Fruit fly (Drosophila melanogaster) whole organism, embryonic: ENCODE data around the gene Gr21a.

Source experiments
- Asciz ChIP-seq: fragments of 200-800 bp; sonication (Bioruptor generic); optimal IDR thresholded peaks from 2 replicates; lab custom pipeline; 2017; ENCODE audit warnings: missing biosample characterization, mild to moderate bottlenecking, missing genetic modification characterization, missing genetic modification reagents
- Atf3 ChIP-seq: fragments of 200-800 bp; sonication (Bioruptor generic); optimal IDR thresholded peaks from 3 replicates; lab custom pipeline; 2016; ENCODE audit warnings: missing biosample characterization, missing genetic modification characterization
- Atf6 ChIP-seq: fragments of 200-800 bp; sonication (Bioruptor generic); IDR thresholded peaks from 2 replicates; pipeline ENCODE4 v1.3.6; 2022; ENCODE audit warnings: missing biosample characterization, missing genetic modification characterization
- CG10147 ChIP-seq: fragments of 200-800 bp; sonication (Bioruptor generic); optimal IDR thresholded peaks from 2 replicates; lab custom pipeline; 2019; ENCODE audit warnings: missing biosample characterization, mild to moderate bottlenecking, missing genetic modification characterization, moderate library complexity
- CG10274 ChIP-seq: fragments of 200-800 bp; sonication (Bioruptor generic); optimal IDR thresholded peaks from 3 replicates; lab custom pipeline; 2017; ENCODE audit warnings: missing biosample characterization, mild to moderate bottlenecking, missing genetic modification characterization
- CG10431 ChIP-seq: fragments of 200-800 bp; sonication (Bioruptor generic); optimal IDR thresholded peaks from 3 replicates; lab custom pipeline; 2018; ENCODE audit warnings: missing biosample characterization, mild to moderate bottlenecking, missing genetic modification characterization
- CG11560 ChIP-seq: fragments of 200-800 bp; sonication (Bioruptor generic); IDR thresholded peaks from 3 replicates; pipeline ENCODE4 v1.3.6; 2022; ENCODE audit warnings: missing biosample characterization, missing genetic modification characterization
- CG11695 ChIP-seq: fragments of 200-800 bp; sonication (Bioruptor generic); IDR thresholded peaks from 3 replicates; pipeline ENCODE4 v1.3.6; 2022; ENCODE audit warnings: missing biosample characterization, missing genetic modification characterization
- CG12104 ChIP-seq: fragments of 200-800 bp; sonication (Bioruptor generic); optimal IDR thresholded peaks from 3 replicates; lab custom pipeline; 2016; ENCODE audit warnings: missing biosample characterization, missing genetic modification characterization
- CG14667 ChIP-seq: fragments of 200-800 bp; sonication (Bioruptor generic); IDR thresholded peaks from 2 replicates; pipeline ENCODE4 v1.3.6; 2022; ENCODE audit warnings: missing biosample characterization, missing genetic modification characterization
- CG15073 ChIP-seq: fragments of 200-800 bp; sonication (Bioruptor generic); optimal IDR thresholded peaks from 2 replicates; lab custom pipeline; 2016; ENCODE audit warnings: missing biosample characterization, missing genetic modification characterization
- CG15514 ChIP-seq: fragments of 200-800 bp; sonication (Bioruptor generic); optimal IDR thresholded peaks from 3 replicates; lab custom pipeline; 2017; ENCODE audit warnings: missing biosample characterization, missing genetic modification characterization, mild to moderate bottlenecking, moderate library complexity, missing genetic modification reagents
- CG1832 ChIP-seq: fragments of 200-800 bp; sonication (Bioruptor generic); optimal IDR thresholded peaks from 2 replicates; lab custom pipeline; 2017; ENCODE audit warnings: missing biosample characterization, mild to moderate bottlenecking, missing genetic modification characterization, inconsistent platforms
- CG31365 ChIP-seq: fragments of 200-800 bp; sonication (Bioruptor generic); optimal IDR thresholded peaks from 2 replicates; lab custom pipeline; 2018; ENCODE audit warnings: missing biosample characterization, mild to moderate bottlenecking, missing genetic modification characterization
- CG33557 ChIP-seq: fragments of 200-800 bp; sonication (Bioruptor generic); optimal IDR thresholded peaks from 2 replicates; lab custom pipeline; 2019; ENCODE audit warnings: missing biosample characterization, mild to moderate bottlenecking, missing genetic modification characterization, moderate library complexity
- CG34224 ChIP-seq: fragments of 200-800 bp; sonication (Bioruptor generic); IDR thresholded peaks from 3 replicates; pipeline ENCODE4 v1.3.6; 2022; ENCODE audit warnings: missing biosample characterization, missing genetic modification characterization; ENCODE audit not compliant: partially characterized antibody
- CG4424 ChIP-seq: fragments of 200-800 bp; sonication (Bioruptor generic); optimal IDR thresholded peaks from 3 replicates; lab custom pipeline; 2016; ENCODE audit warnings: missing biosample characterization, missing genetic modification characterization
- CG5245 ChIP-seq: fragments of 200-800 bp; sonication (Bioruptor generic); optimal IDR thresholded peaks from 3 replicates; lab custom pipeline; 2016; ENCODE audit warnings: missing biosample characterization, missing genetic modification characterization
- CG6175 ChIP-seq: fragments of 200-800 bp; sonication (Bioruptor generic); IDR thresholded peaks from 3 replicates; pipeline ENCODE4 v1.3.6; 2022; ENCODE audit warnings: missing biosample characterization, missing genetic modification characterization
- CG6765 ChIP-seq: fragments of 200-800 bp; sonication (Bioruptor generic); optimal IDR thresholded peaks from 3 replicates; lab custom pipeline; 2017; ENCODE audit warnings: missing biosample characterization, mild to moderate bottlenecking, missing genetic modification characterization
- CG7745 ChIP-seq: fragments of 200-800 bp; sonication (Bioruptor generic); optimal IDR thresholded peaks from 2 replicates; lab custom pipeline; 2018; ENCODE audit warnings: missing biosample characterization, mild to moderate bottlenecking, missing genetic modification characterization, moderate library complexity
- CG9437 ChIP-seq: fragments of 200-800 bp; sonication (Bioruptor generic); optimal IDR thresholded peaks from 2 replicates; lab custom pipeline; 2018; ENCODE audit warnings: missing biosample characterization, mild to moderate bottlenecking, missing genetic modification characterization
- D ChIP-seq, 2 experiments: fragments of 200-800 bp in 1 of 2; fragments of >200 bp in 1 of 2; sonication (Bioruptor generic) in 1 of 2; optimal IDR thresholded peaks; 2 replicates in 1 of 2; 3 replicates in 1 of 2; lab custom pipeline; 2017; ENCODE audit warnings: mild to moderate bottlenecking in 1 of 2, missing biosample characterization in 1 of 2, missing genetic modification characterization in 1 of 2, missing genetic modification reagents in 1 of 2
- Dfd ChIP-seq, 2 experiments: fragments of >200 bp; optimal IDR thresholded peaks; 2 replicates each; lab custom pipeline; 2017; ENCODE audit warnings: missing biosample characterization in 2 of 2, missing genetic modification characterization in 2 of 2
- Ets65A ChIP-seq: fragments of 200-800 bp; sonication (Bioruptor generic); peaks from one replicate; lab custom pipeline; 2016; ENCODE audit warnings: missing biosample characterization, missing genetic modification characterization
- Fer1 ChIP-seq: fragments of 200-800 bp; sonication (Bioruptor generic); optimal IDR thresholded peaks from 2 replicates; lab custom pipeline; 2017; ENCODE audit warnings: missing biosample characterization, mild to moderate bottlenecking, missing genetic modification characterization
- HLH3B ChIP-seq: fragments of 200-800 bp; sonication (Bioruptor generic); IDR thresholded peaks from 2 replicates; pipeline ENCODE4 v1.3.6; 2022; ENCODE audit warnings: missing biosample characterization, missing genetic modification characterization
- Hr3 ChIP-seq: fragments of 200-800 bp; sonication (Bioruptor generic); optimal IDR thresholded peaks from 3 replicates; lab custom pipeline; 2016; ENCODE audit warnings: missing biosample characterization, missing genetic modification characterization
- Lpt ChIP-seq: fragments of >200 bp; optimal IDR thresholded peaks from 2 replicates; lab custom pipeline; 2018; ENCODE audit warnings: missing biosample characterization, missing genetic modification characterization
- Meics ChIP-seq: fragments of 200-800 bp; sonication (Bioruptor generic); optimal IDR thresholded peaks from 2 replicates; lab custom pipeline; 2017; ENCODE audit warnings: missing biosample characterization, mild to moderate bottlenecking, missing genetic modification characterization
- Neu2 ChIP-seq: fragments of 200-800 bp; sonication (Bioruptor generic); optimal IDR thresholded peaks from 3 replicates; lab custom pipeline; 2016; ENCODE audit warnings: missing biosample characterization, missing genetic modification characterization, borderline replicate concordance
- Six4 ChIP-seq: fragments of 200-800 bp; sonication (Bioruptor generic); optimal IDR thresholded peaks from 2 replicates; lab custom pipeline; 2016; ENCODE audit warnings: missing biosample characterization, missing genetic modification characterization
- Sry-δ ChIP-seq: fragments of 200-800 bp; sonication (Bioruptor generic); optimal IDR thresholded peaks from 2 replicates; lab custom pipeline; 2016; ENCODE audit warnings: missing biosample characterization, missing genetic modification characterization
- ac ChIP-seq: fragments of 200-800 bp; sonication (Bioruptor generic); optimal IDR thresholded peaks from 3 replicates; lab custom pipeline; 2017; ENCODE audit warnings: missing biosample characterization, mild to moderate bottlenecking, missing genetic modification characterization
- cg ChIP-seq: fragments of 200-800 bp; sonication (Bioruptor generic); optimal IDR thresholded peaks from 3 replicates; lab custom pipeline; 2019; ENCODE audit warnings: missing biosample characterization, mild to moderate bottlenecking, missing genetic modification characterization, moderate library complexity
- ci ChIP-seq: fragments of 200-800 bp; sonication (Bioruptor generic); IDR thresholded peaks from 3 replicates; pipeline ENCODE4 v1.3.6; 2022; ENCODE audit warnings: missing biosample characterization, missing genetic modification characterization
- fd102C ChIP-seq: fragments of 200-800 bp; sonication (Bioruptor generic); optimal IDR thresholded peaks from 2 replicates; lab custom pipeline; 2018; ENCODE audit warnings: missing biosample characterization, mild to moderate bottlenecking, missing genetic modification characterization, moderate library complexity
- fd3F ChIP-seq: fragments of 200-800 bp; sonication (Bioruptor generic); optimal IDR thresholded peaks from 2 replicates; lab custom pipeline; 2018; ENCODE audit warnings: missing biosample characterization, mild to moderate bottlenecking, missing genetic modification characterization, moderate library complexity
- fu2 ChIP-seq: fragments of 200-800 bp; sonication (Bioruptor generic); optimal IDR thresholded peaks from 2 replicates; lab custom pipeline; 2016; ENCODE audit warnings: missing biosample characterization, missing genetic modification characterization
- gce ChIP-seq: fragments of 200-800 bp; sonication (Bioruptor generic); IDR thresholded peaks from 3 replicates; pipeline ENCODE4 v1.3.6; 2022; ENCODE audit warnings: missing biosample characterization, missing genetic modification characterization
- grau ChIP-seq: fragments of 200-800 bp; optimal IDR thresholded peaks from 3 replicates; lab custom pipeline; 2019; ENCODE audit warnings: missing biosample characterization, mild to moderate bottlenecking, missing genetic modification characterization, moderate library complexity
- kah ChIP-seq: fragments of 200-800 bp; sonication (Bioruptor generic); optimal IDR thresholded peaks from 2 replicates; lab custom pipeline; 2018; ENCODE audit warnings: missing biosample characterization, mild to moderate bottlenecking, missing genetic modification characterization
- lab ChIP-seq: fragments of 200-800 bp; sonication (Bioruptor generic); optimal IDR thresholded peaks from 3 replicates; lab custom pipeline; 2017; ENCODE audit warnings: missing biosample characterization, missing genetic modification characterization, mild to moderate bottlenecking, moderate library complexity, missing genetic modification reagents
- oc ChIP-seq: fragments of 200-800 bp; sonication (Bioruptor generic); optimal IDR thresholded peaks from 2 replicates; lab custom pipeline; 2018; ENCODE audit warnings: missing biosample characterization, mild to moderate bottlenecking, missing genetic modification characterization, moderate library complexity
- pho ChIP-seq: fragments of 200-800 bp; sonication (Bioruptor generic); optimal IDR thresholded peaks from 2 replicates; lab custom pipeline; 2016; ENCODE audit warnings: missing biosample characterization, missing genetic modification characterization
- schlank ChIP-seq: fragments of 200-800 bp; sonication (Bioruptor generic); optimal IDR thresholded peaks from 2 replicates; lab custom pipeline; 2018; ENCODE audit warnings: missing biosample characterization, mild to moderate bottlenecking, missing genetic modification characterization
- sna ChIP-seq: fragments of 200-800 bp; sonication (Bioruptor generic); IDR thresholded peaks from 2 replicates; pipeline ENCODE4 v1.3.6; 2022; ENCODE audit warnings: missing biosample characterization, missing genetic modification characterization; ENCODE audit not compliant: partially characterized antibody
- sob ChIP-seq: fragments of 200-800 bp; sonication (Bioruptor generic); IDR thresholded peaks from 2 replicates; pipeline ENCODE4 v1.3.6; 2022; ENCODE audit warnings: missing biosample characterization, missing genetic modification characterization
- unc-4 ChIP-seq: fragments of 200-800 bp; sonication (Bioruptor generic); IDR thresholded peaks from 2 replicates; pipeline ENCODE4 v1.3.6; 2022; ENCODE audit warnings: missing biosample characterization, missing genetic modification characterization; ENCODE audit not compliant: partially characterized antibody

Gene Gr21a

dm6 chr2L:825768-826263 lies 45.5 kb downstream of the Gr21a start, which contains the start of the genes CG3862 and dock (continued):
- peak; percentile 26; the same call in 1 of the 2 replicates for TF ChIP-seq HLH3B (GFP tag; lab: Robert Waterston, UW)
- TF ChIP-seq Asciz (GFP tag; lab: Kevin White, UChicago) = no peak
- peak; percentile 17 for TF ChIP-seq Six4 (GFP tag; lab: Kevin White, UChicago)
- TF ChIP-seq CG34224 (GFP tag; lab: Robert Waterston, UW) = peak; percentile 96
- peak; percentile 75 for TF ChIP-seq sob
- peak; percentile 51; the same call in 1 of the 3 replicates for TF ChIP-seq CG6175 (GFP tag; lab: Robert Waterston, UW)
- TF ChIP-seq fu2 = peak; percentile 28
- TF ChIP-seq ci (GFP tag; lab: Robert Waterston, UW) = peak; percentile 77; the same call in 2 of the 3 replicates
- TF ChIP-seq Neu2 (GFP tag; lab: Kevin White, UChicago) = no peak
- TF ChIP-seq lab = peak; percentile 81
- no peak for TF ChIP-seq CG31365 (tag; lab: Kevin White, UChicago)
- TF ChIP-seq CG14667 = no peak
- peak; percentile 67 for TF ChIP-seq Fer1 (GFP tag; lab: Kevin White, UChicago)
- TF ChIP-seq CG7745 (tag; lab: Kevin White, UChicago) = peak; percentile 56
- TF ChIP-seq Atf6 = 0 out of 2 replicates have a peak, but pooled peaks have one; percentile 25
- TF ChIP-seq CG9437 = peak; percentile 12
- peak; percentile 95 for TF ChIP-seq cg (GFP tag; lab: Kevin White, UChicago)
- TF ChIP-seq sna (GFP tag; lab: Robert Waterston, UW) = peak; percentile 88
- peak; percentile 95 for TF ChIP-seq unc-4 (GFP tag; lab: Robert Waterston, UW)
- peak; percentile 89 for TF ChIP-seq Sry-δ
- no peak for TF ChIP-seq CG11560 (tag; lab: Robert Waterston, UW)
- TF ChIP-seq CG4424 (GFP tag; lab: Kevin White, UChicago) = peak; percentile 45
- no peak for TF ChIP-seq Dfd (GFP tag; optimal IDR thresholded peaks at IDR 0.05; lab: Kevin White, UChicago)
- peak; percentile 11 for TF ChIP-seq Hr3
- TF ChIP-seq Meics (GFP tag; lab: Kevin White, UChicago) = peak; percentile 50
- TF ChIP-seq D (optimal IDR thresholded peaks at IDR 0.05; lab: Kevin White, UChicago) = peak; percentile 62
- TF ChIP-seq D (GFP tag; optimal IDR thresholded peaks at IDR 0.05; lab: Kevin White, UChicago) = no peak
- TF ChIP-seq CG10274 = no peak
- peak; percentile 72 for TF ChIP-seq CG15514 (GFP tag; lab: Kevin White, UChicago)
- peak; percentile 56 for TF ChIP-seq oc
- TF ChIP-seq CG11695 (GFP tag; lab: Robert Waterston, UW) = 0 out of 3 replicates have a peak, but pooled peaks have one; percentile 12
- TF ChIP-seq CG6765 (GFP tag; lab: Kevin White, UChicago) = peak; percentile 54
- TF ChIP-seq schlank (tag; lab: Kevin White, UChicago) = no peak
- TF ChIP-seq kah (GFP tag; lab: Kevin White, UChicago) = peak; percentile 20
- no peak for TF ChIP-seq gce (GFP tag; lab: Robert Waterston, UW)
- TF ChIP-seq CG15073 = no peak
- no peak for TF ChIP-seq CG1832 (GFP tag; lab: Kevin White, UChicago)
- peak; percentile 36 for TF ChIP-seq grau (tag; lab: Kevin White, UChicago)
- TF ChIP-seq Atf3 = no peak
- TF ChIP-seq CG33557 (GFP tag; lab: Kevin White, UChicago) = peak; percentile 34
- TF ChIP-seq ac (GFP tag; lab: Kevin White, UChicago) = no peak
- no peak for TF ChIP-seq CG12104 (GFP tag; lab: Kevin White, UChicago)
- peak; percentile 53 for TF ChIP-seq CG10147 (GFP tag; lab: Kevin White, UChicago)
- no peak for TF ChIP-seq Lpt (GFP tag; lab: Kevin White, UChicago)
- peak; percentile 74 for TF ChIP-seq pho (GFP tag; lab: Kevin White, UChicago)
- peak; percentile 83 for TF ChIP-seq Ets65A (GFP tag; lab: Kevin White, UChicago)
- no peak for TF ChIP-seq fd102C (GFP tag; lab: Kevin White, UChicago)
- TF ChIP-seq fd3F (GFP tag; lab: Kevin White, UChicago) = peak; percentile 29
- TF ChIP-seq CG10431 (GFP tag; lab: Kevin White, UChicago) = peak; percentile 38
- peak; percentile 41 for TF ChIP-seq CG5245
